Worm (Caenorhabditis elegans) whole organism, young adult: ENCODE measurements around the gene K08D8.5.

Experiments used
- B0261.1 ChIP-seq: sonication (generic microtip); optimal IDR thresholded peaks from 2 replicates; lab custom pipeline; 2016; ENCODE audit warnings: mild to moderate bottlenecking, missing genetic modification characterization, moderate library complexity, missing compliant biosample characterization
- C06A6.2 ChIP-seq: fragments of 200-800 bp; sonication (Bioruptor generic); conservative IDR thresholded peaks from 2 replicates; pipeline ENCODE4 v1.3.6; 2022; ENCODE audit warnings: missing genetic modification characterization, missing compliant biosample characterization
- F23B12.7 ChIP-seq: sonication (generic microtip); optimal IDR thresholded peaks from 2 replicates; lab custom pipeline; 2017; ENCODE audit warnings: missing genetic modification characterization, mild to moderate bottlenecking, missing compliant biosample characterization, antibody characterized with exemption, moderate library complexity; ENCODE audit not compliant: insufficient read depth
- F37B4.10 ChIP-seq: fragments of 200-800 bp; sonication (Bioruptor generic); IDR thresholded peaks from 2 replicates; pipeline ENCODE4 v1.3.6; 2022; ENCODE audit warnings: missing genetic modification characterization, missing compliant biosample characterization
- F49E8.2 ChIP-seq: sonication (generic microtip); optimal IDR thresholded peaks from 3 replicates; lab custom pipeline; 2017; ENCODE audit warnings: missing genetic modification characterization, mild to moderate bottlenecking, missing compliant biosample characterization, antibody characterized with exemption, moderate library complexity; ENCODE audit not compliant: insufficient read depth
- F52B5.7 ChIP-seq: sonication (generic microtip); optimal IDR thresholded peaks from 2 replicates; lab custom pipeline; 2016; ENCODE audit warnings: mild to moderate bottlenecking, missing genetic modification characterization, missing compliant biosample characterization
- K12H6.12 ChIP-seq: fragments of 200-800 bp; sonication (Bioruptor generic); optimal IDR thresholded peaks from 2 replicates; lab custom pipeline; 2018; ENCODE audit warnings: mild to moderate bottlenecking, missing genetic modification characterization, missing compliant biosample characterization
- Y79H2A.3 ChIP-seq: fragments of 200-800 bp; sonication (Bioruptor generic); conservative IDR thresholded peaks from 2 replicates; pipeline ENCODE4 v1.3.6; 2022; ENCODE audit warnings: missing genetic modification reagents, missing genetic modification characterization, missing compliant biosample characterization
- ZK185.1 ChIP-seq: sonication (generic microtip); optimal IDR thresholded peaks from 2 replicates; lab custom pipeline; 2016; ENCODE audit warnings: mild to moderate bottlenecking, missing genetic modification characterization, missing compliant biosample characterization; ENCODE audit not compliant: poor library complexity, severe bottlenecking
- attf-6 ChIP-seq: fragments of 200-800 bp; sonication (Bioruptor generic); IDR thresholded peaks from 2 replicates; pipeline ENCODE4 v1.3.6; 2022; ENCODE audit warnings: missing genetic modification reagents, missing genetic modification characterization, missing compliant biosample characterization
- bed-2 ChIP-seq: fragments of 200-800 bp; sonication (Bioruptor generic); IDR thresholded peaks from 2 replicates; pipeline ENCODE4 v1.3.6; 2022; ENCODE audit warnings: missing genetic modification reagents, missing genetic modification characterization, missing compliant biosample characterization
- cebp-1 ChIP-seq, 2 experiments: fragments of 200-800 bp in 1 of 2; sonication (Bioruptor generic) in 1 of 2; sonication (generic microtip) in 1 of 2; IDR thresholded peaks in 1 of 2; optimal IDR thresholded peaks in 1 of 2; 2 replicates each; pipeline versions ENCODE4 v1.3.6 to Lab custom; 2017 to 2022; ENCODE audit warnings: missing compliant biosample characterization in 2 of 2, missing genetic modification characterization in 2 of 2, mild to moderate bottlenecking in 1 of 2, missing genetic modification reagents in 1 of 2, moderate library complexity in 1 of 2
- ceh-27 ChIP-seq: fragments of 200-800 bp; sonication (Bioruptor generic); optimal IDR thresholded peaks from 2 replicates; lab custom pipeline; 2018; ENCODE audit warnings: mild to moderate bottlenecking, missing genetic modification characterization, moderate library complexity, missing compliant biosample characterization
- ceh-40 ChIP-seq: fragments of 200-800 bp; sonication (Bioruptor generic); IDR thresholded peaks from 2 replicates; pipeline ENCODE4 v1.3.6; 2022; ENCODE audit warnings: missing genetic modification characterization, missing compliant biosample characterization
- egl-44 ChIP-seq: fragments of 200-800 bp; sonication (Bioruptor generic); IDR thresholded peaks from 2 replicates; pipeline ENCODE4 v1.3.6; 2022; ENCODE audit warnings: missing genetic modification reagents, missing genetic modification characterization, missing compliant biosample characterization
- fkh-3 ChIP-seq: sonication (generic microtip); optimal IDR thresholded peaks from 2 replicates; lab custom pipeline; 2016; ENCODE audit warnings: mild to moderate bottlenecking, missing genetic modification characterization, missing compliant biosample characterization
- gei-17 ChIP-seq: fragments of 200-800 bp; sonication (Bioruptor generic); optimal IDR thresholded peaks from 2 replicates; lab custom pipeline; 2018; ENCODE audit warnings: mild to moderate bottlenecking, missing genetic modification characterization, missing compliant biosample characterization
- hlh-12 ChIP-seq: sonication (generic microtip); optimal IDR thresholded peaks from 2 replicates; lab custom pipeline; 2016; ENCODE audit warnings: missing genetic modification characterization, missing compliant biosample characterization
- hrde-1 ChIP-seq: sonication (generic microtip); optimal IDR thresholded peaks from 2 replicates; lab custom pipeline; 2016; ENCODE audit warnings: missing genetic modification characterization, mild to moderate bottlenecking, missing compliant biosample characterization, moderate library complexity, missing genotype, missing genetic modification reagents, borderline replicate concordance
- lag-1 ChIP-seq: fragments of 200-800 bp; sonication (Bioruptor generic); IDR thresholded peaks from 2 replicates; pipeline ENCODE4 v1.3.6; 2022; ENCODE audit warnings: missing genetic modification reagents, missing genetic modification characterization, missing compliant biosample characterization
- lin-35 ChIP-seq, 3 experiments: fragments of 150-350 bp in 2 of 3; sonication (generic microtip) in 1 of 3; optimal IDR thresholded peaks; 2 replicates each; lab custom pipeline; 2014 to 2018; ENCODE audit warnings: missing biosample characterization in 3 of 3, missing genetic modification characterization in 3 of 3, missing genetic modification reagents in 3 of 3
- lin-40 ChIP-seq: sonication (generic microtip); optimal IDR thresholded peaks from 2 replicates; lab custom pipeline; 2016; ENCODE audit warnings: missing genetic modification characterization, mild to moderate bottlenecking, missing compliant biosample characterization, missing genotype, missing genetic modification reagents
- madf-3 ChIP-seq: fragments of 200-800 bp; sonication (Bioruptor generic); IDR thresholded peaks from 2 replicates; pipeline ENCODE4 v1.3.6; 2022; ENCODE audit warnings: missing genetic modification reagents, missing genetic modification characterization, missing compliant biosample characterization
- mcd-1 ChIP-seq: fragments of 200-800 bp; sonication (Bioruptor generic); IDR thresholded peaks from 2 replicates; pipeline ENCODE4 v1.3.6; 2022; ENCODE audit warnings: missing genetic modification reagents, missing genetic modification characterization, missing compliant biosample characterization
- nfyb-1 ChIP-seq: fragments of 200-800 bp; sonication (Bioruptor generic); IDR thresholded peaks from 2 replicates; pipeline ENCODE4 v1.3.6; 2022; ENCODE audit warnings: missing genetic modification reagents, missing genetic modification characterization, missing compliant biosample characterization
- nhr-179 ChIP-seq: sonication (generic microtip); optimal IDR thresholded peaks from 2 replicates; lab custom pipeline; 2016; ENCODE audit warnings: mild to moderate bottlenecking, missing genetic modification characterization, missing compliant biosample characterization
- nhr-27 ChIP-seq: fragments of 200-800 bp; sonication (Bioruptor generic); optimal IDR thresholded peaks from 2 replicates; lab custom pipeline; 2018; ENCODE audit warnings: mild to moderate bottlenecking, missing genetic modification characterization, moderate library complexity, missing compliant biosample characterization
- nhr-80 ChIP-seq: sonication (generic microtip); optimal IDR thresholded peaks from 2 replicates; lab custom pipeline; 2016; ENCODE audit warnings: missing genetic modification characterization, missing compliant biosample characterization
- rec-8 ChIP-seq, 2 experiments: sonication (generic microtip); optimal IDR thresholded peaks; 2 replicates each; lab custom pipeline; 2016; ENCODE audit warnings: mild to moderate bottlenecking in 2 of 2, missing genetic modification characterization in 2 of 2, missing genetic modification reagents in 2 of 2, missing genotype in 2 of 2, missing biosample characterization in 1 of 2, missing compliant biosample characterization in 1 of 2, moderate library complexity in 1 of 2
- zim-3 ChIP-seq: sonication (generic microtip); optimal IDR thresholded peaks from 2 replicates; lab custom pipeline; 2017; ENCODE audit warnings: mild to moderate bottlenecking, missing genetic modification characterization, moderate library complexity, missing compliant biosample characterization
- ztf-25 ChIP-seq: fragments of 200-800 bp; sonication (Bioruptor generic); IDR thresholded peaks from 2 replicates; pipeline ENCODE4 v1.3.6; 2022; ENCODE audit warnings: missing genetic modification reagents, missing genetic modification characterization, missing compliant biosample characterization
- ztf-26 ChIP-seq: sonication (generic microtip); optimal IDR thresholded peaks from 2 replicates; lab custom pipeline; 2017; ENCODE audit warnings: missing genetic modification characterization, missing compliant biosample characterization
- ztf-6 ChIP-seq: fragments of 200-800 bp; sonication (Bioruptor generic); IDR thresholded peaks from 2 replicates; pipeline ENCODE4 v1.3.6; 2022; ENCODE audit warnings: missing genetic modification reagents, missing genetic modification characterization, missing compliant biosample characterization

Gene K08D8.5

DNA sequence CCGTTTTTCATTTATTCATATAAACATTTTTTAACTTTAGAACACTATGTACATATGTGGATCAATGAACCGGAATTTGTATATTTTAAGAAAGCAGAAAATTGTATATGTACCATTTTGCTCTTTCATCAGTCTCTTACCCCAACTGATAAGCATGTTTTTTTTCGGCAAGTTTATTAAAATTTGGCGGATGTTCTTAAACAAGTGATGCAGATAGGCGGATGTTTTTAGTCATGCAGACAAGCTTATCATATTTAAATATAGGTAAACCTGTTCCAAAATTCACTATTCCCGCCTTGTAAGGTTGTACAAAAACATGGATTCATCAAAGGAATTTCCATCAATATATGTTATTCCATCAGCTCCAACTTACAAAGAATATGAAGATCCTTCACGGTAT, 12.5 kb downstream of the K08D8.5 start, which contains the start of gene K08D8.9:
TSS of gene K08D8.9 (plus strand) at position 301 of the 400 bp plus-strand sequence.
- TF ChIP-seq ZK185.1 (tag; lab: Kevin White, UChicago) (no peak), zim-3 (no peak), hlh-12 (no peak), F52B5.7 (no peak), lin-40 (tag; lab: Kevin White, UChicago) (no peak), C06A6.2 (no peak), fkh-3 (tag; lab: Kevin White, UChicago) (no peak), F49E8.2 (tag; lab: Kevin White, UChicago) (no peak), nhr-179 (no peak), madf-3 (GFP tag; lab: Robert Waterston, UW) (no peak), ceh-40 (GFP tag; lab: Robert Waterston, UW) (no peak), mcd-1 (no peak)
- TF ChIP-seq, all 124 proteins: peak for 0

DNA sequence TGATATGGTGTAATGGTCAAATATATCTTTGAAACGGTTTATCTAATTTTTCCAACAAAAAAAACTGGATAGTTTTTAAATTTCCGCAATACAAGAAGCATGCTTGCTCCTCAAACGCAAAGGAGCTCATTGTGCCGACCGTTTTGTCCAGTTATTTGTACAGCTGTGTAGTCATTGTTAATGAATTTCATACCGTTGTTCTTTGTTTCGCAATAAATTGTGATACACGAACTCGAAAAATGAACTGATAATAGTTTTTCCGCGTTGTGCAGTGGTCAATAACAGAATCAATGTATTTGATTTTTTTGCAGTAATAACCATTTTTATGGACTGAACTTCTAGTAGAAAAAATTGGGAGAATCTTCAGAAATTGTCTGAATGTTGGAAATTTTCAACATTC, 13.1 kb downstream of the K08D8.5 start:
- no peak for TF ChIP-seq cebp-1 (GFP tag; IDR thresholded peaks at IDR 0.05; lab: Robert Waterston, UW)
- TF ChIP-seq cebp-1 (tag; optimal IDR thresholded peaks at IDR 0.05; lab: Kevin White, UChicago), result peak; percentile 37
- no peak for TF ChIP-seq madf-3 (GFP tag; lab: Robert Waterston, UW)

DNA sequence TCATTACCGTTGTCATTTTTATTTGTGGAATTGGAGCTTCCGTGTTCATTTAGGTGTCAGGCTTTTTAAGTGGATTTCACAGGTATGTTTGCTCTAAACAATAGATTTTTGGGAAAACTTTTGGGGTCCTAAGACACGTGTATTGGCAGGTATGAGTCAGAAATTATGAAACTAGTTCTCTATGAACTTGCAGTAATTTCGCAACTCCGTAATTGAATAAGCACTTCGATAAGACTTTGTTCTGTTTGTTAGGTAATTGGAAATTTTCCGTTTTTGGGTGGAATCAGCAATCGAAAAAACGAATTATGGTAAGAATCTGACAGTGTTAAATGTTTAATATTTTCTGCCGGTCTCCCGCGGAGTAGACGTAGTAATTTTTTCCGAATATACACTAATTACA, 14.8 kb downstream of the K08D8.5 start:
- TF ChIP-seq F23B12.7 (tag; lab: Kevin White, UChicago) (no peak), cebp-1 (GFP tag; IDR thresholded peaks at IDR 0.05; lab: Robert Waterston, UW) (peak; percentile 57; the same call in 1 of the 2 replicates), cebp-1 (tag; optimal IDR thresholded peaks at IDR 0.05; lab: Kevin White, UChicago) (peak; percentile 79)
- TF ChIP-seq, all 124 proteins: peak for 1

DNA sequence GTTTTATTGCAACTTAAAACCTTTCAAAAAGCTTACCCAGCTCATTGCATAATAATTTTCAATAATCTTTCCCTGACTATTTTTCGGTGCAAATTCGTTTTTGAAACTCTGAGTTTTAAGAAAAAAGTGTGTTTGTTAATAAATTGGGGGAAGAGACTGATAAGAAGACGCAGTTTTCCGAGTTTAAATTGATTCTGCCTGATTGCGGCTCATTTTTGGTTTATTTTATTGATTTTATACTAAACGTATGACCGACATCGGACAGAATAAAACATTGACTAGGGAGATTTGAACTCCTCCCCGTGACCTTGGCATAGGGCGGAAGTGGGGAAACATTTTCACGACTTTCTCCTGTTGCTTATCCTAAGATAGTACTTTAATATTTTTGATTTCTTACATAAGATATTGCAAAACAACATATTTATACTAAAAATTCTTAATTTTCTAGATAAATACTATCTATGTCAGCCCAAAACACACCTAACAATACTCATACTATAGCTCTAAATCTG, 15.5 kb downstream of the K08D8.5 start, which contains the start of gene K08D8.7:
TSS of gene K08D8.7 (plus strand) at position 462 of the 512 bp plus-strand sequence.
- TF ChIP-seq nhr-80 (peak; percentile 21), ztf-25 (GFP tag; lab: Robert Waterston, UW) (no peak)

DNA sequence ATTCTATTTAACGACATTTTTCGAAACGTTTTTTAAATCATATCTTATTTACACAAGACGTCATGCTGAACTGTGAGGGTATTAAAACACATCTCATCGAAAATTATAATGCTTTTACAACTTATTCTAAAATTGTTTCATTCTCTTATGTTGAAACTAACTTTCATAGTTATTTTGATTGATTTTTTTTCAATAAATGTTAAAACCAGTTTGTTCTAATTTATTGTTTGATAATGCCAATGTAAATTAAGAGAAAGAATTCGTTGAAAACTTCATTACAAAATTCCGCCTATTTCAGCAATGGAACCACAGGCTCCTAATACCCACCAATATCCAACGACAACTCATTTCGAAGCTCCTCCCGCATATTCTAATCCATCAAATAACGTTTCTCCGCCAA, 16.9 kb downstream of the K08D8.5 start, which contains the start of gene K08D8.11:
TSS of gene K08D8.11 (plus strand) at position 301 of the 400 bp plus-strand sequence.
- TF ChIP-seq nfyb-1 (GFP tag; lab: Robert Waterston, UW) (no peak), K12H6.12 (tag; lab: Kevin White, UChicago) (no peak), lin-35 (GFP tag; optimal IDR thresholded peaks at IDR 0.05; lab: Kevin White, UChicago) (no peak), attf-6 (GFP tag; lab: Robert Waterston, UW) (no peak)

DNA sequence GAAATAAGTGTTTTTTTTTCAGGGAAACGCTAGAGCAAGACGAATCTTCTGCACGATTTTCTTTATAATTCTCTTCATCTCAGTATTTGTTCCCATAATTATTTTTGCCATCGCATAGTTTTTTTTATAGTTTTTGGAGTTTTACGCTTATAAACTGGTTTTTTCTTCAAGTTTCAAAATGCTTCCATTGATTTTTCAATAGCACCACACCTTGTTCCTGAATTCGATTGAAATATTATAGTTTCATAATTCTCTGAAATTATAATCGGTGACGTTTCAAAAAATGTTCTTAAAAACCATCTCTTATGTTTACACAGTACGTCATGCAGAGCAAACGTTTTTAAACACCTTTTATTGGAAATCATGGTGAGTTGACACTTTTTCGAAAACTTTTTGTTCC, 18.8 kb downstream of the K08D8.5 start, which contains the start of gene K08D8.12:
TSS of gene K08D8.12 (plus strand) at position 301 of the 400 bp plus-strand sequence.
- TF ChIP-seq F37B4.10 (GFP tag; lab: Robert Waterston, UW) (no peak), B0261.1 (no peak), hrde-1 (tag; lab: Kevin White, UChicago) (no peak), rec-8 (tag; optimal IDR thresholded peaks at IDR 0.05; lab: Kevin White, UChicago) (no peak), gei-17 (no peak), ztf-6 (GFP tag; lab: Robert Waterston, UW) (no peak), egl-44 (GFP tag; lab: Robert Waterston, UW) (no peak), ztf-26 (tag; lab: Kevin White, UChicago) (no peak), bed-2 (GFP tag; lab: Robert Waterston, UW) (no peak), lag-1 (GFP tag; lab: Robert Waterston, UW) (no peak), nhr-27 (tag; lab: Kevin White, UChicago) (no peak), ceh-27 (GFP tag; lab: Kevin White, UChicago) (no peak), F49E8.2 (tag; lab: Kevin White, UChicago) (no peak), Y79H2A.3 (GFP tag; lab: Robert Waterston, UW) (no peak), nfyb-1 (GFP tag; lab: Robert Waterston, UW) (no peak)
